Fruit fly (Drosophila melanogaster) whole organism: ENCODE data around the gene CG9970.

Experiments used
- CG8478 ChIP-seq: fragments of >200 bp; optimal IDR thresholded peaks from 2 replicates; lab custom pipeline; 2018; ENCODE audit warnings: inconsistent platforms
- Dll ChIP-seq: fragments of >200 bp; optimal IDR thresholded peaks from 2 replicates; lab custom pipeline; 2017
- EcR ChIP-seq, 2 experiments: fragments of >200 bp; optimal IDR thresholded peaks; 2 replicates each; lab custom pipeline; 2017; ENCODE audit warnings: missing biosample characterization in 2 of 2, missing genetic modification characterization in 2 of 2, missing genetic modification reagents in 2 of 2
- pan ChIP-seq: fragments of >200 bp; optimal IDR thresholded peaks from 2 replicates; lab custom pipeline; 2017
- psq ChIP-seq: fragments of >200 bp; optimal IDR thresholded peaks from 2 replicates; lab custom pipeline; 2017
- usp ChIP-seq: fragments of >200 bp; optimal IDR thresholded peaks from 2 replicates; lab custom pipeline; 2017; ENCODE audit warnings: missing biosample characterization, missing genetic modification characterization, mixed read lengths

Gene CG9970

DNA sequence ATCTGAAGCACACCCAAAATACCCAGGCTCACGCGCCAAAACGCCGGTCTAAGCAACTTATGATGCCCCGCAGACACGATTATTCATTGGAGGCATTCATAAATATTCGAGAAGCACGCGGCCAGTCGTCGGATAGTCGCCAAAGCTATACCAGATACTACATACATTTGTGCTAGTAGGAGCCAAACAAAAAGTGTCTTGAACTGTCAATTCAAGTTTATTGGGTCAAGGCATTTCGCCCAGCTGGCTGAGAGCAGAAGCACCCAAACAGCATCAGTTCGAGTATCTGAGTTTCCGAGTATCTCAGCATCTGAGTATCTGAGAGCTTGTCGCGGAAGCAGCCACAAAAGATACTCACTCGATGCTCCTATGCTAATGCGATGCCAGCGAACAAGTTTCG is 28.3 kb downstream of the CG9970 start:
- TF ChIP-seq psq (lab: Kevin White, UChicago) (no peak), pan (lab: Kevin White, UChicago) (no peak), usp (GFP tag; lab: Kevin White, UChicago) (no peak), CG8478 (lab: Kevin White, UChicago) (no peak), EcR (GFP tag; optimal IDR thresholded peaks at IDR 0.05; lab: Kevin White, UChicago) (no peak), Dll (no peak)

dm6 chr3L:2887399-2887798 is 29.1 kb downstream of the CG9970 start:
- TF ChIP-seq usp (GFP tag; lab: Kevin White, UChicago) (no peak), Dll (no peak), EcR (GFP tag; optimal IDR thresholded peaks at IDR 0.05; lab: Kevin White, UChicago) (no peak), CG8478 (lab: Kevin White, UChicago) (no peak), psq (lab: Kevin White, UChicago) (no peak), pan (lab: Kevin White, UChicago) (no peak)

dm6 chr3L:2885568-2885967 is 30.9 kb downstream of the CG9970 start:
- TF ChIP-seq usp (GFP tag; lab: Kevin White, UChicago), result no peak
- no peak for TF ChIP-seq EcR (GFP tag; optimal IDR thresholded peaks at IDR 0.05; lab: Kevin White, UChicago)
- no peak for TF ChIP-seq Dll
- TF ChIP-seq pan (lab: Kevin White, UChicago), result no peak
- TF ChIP-seq psq (lab: Kevin White, UChicago), result no peak
- TF ChIP-seq CG8478 (lab: Kevin White, UChicago), result no peak

- TF ChIP-seq CG8478 (lab: Kevin White, UChicago) (no peak), Dll (no peak)
Observed at dm6 chr3L:2884404-2884803, 32.0 kb downstream of the CG9970 start.

DNA sequence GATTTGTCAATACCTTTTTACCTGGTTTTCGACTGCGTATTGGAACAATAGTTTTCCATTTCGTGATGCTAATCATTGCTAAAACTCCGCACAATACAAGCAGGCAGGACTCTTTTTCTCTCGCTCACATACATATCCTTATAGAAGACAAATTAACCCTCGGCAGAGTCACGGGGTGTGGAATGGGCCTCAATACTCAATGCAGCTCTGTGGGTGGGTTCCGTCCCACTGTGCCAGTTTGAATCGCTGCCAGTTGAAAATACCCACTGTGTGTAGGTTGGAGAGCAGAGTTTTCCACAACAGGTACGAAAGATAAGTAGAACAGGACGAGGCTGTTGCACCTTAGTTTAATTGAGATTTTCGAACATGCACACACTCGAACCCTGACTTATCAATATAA is 34.1 kb downstream of the CG9970 start:
- no peak for TF ChIP-seq usp (GFP tag; lab: Kevin White, UChicago)
- no peak for TF ChIP-seq CG8478 (lab: Kevin White, UChicago)
- no peak for TF ChIP-seq psq (lab: Kevin White, UChicago)
- TF ChIP-seq pan (lab: Kevin White, UChicago), result no peak
- no peak for TF ChIP-seq Dll
- no peak for TF ChIP-seq EcR (GFP tag; optimal IDR thresholded peaks at IDR 0.05; lab: Kevin White, UChicago)

dm6 chr3L:2881582-2881981 is 34.9 kb downstream of the CG9970 start:
- TF ChIP-seq psq (lab: Kevin White, UChicago), result no peak
- no peak for TF ChIP-seq Dll
- no peak for TF ChIP-seq CG8478 (lab: Kevin White, UChicago)
- TF ChIP-seq EcR (GFP tag; optimal IDR thresholded peaks at IDR 0.05; lab: Kevin White, UChicago), result no peak
- TF ChIP-seq usp (GFP tag; lab: Kevin White, UChicago), result no peak

dm6 chr3L:2879827-2880131 is 36.7 kb downstream of the CG9970 start:
- TF ChIP-seq psq (lab: Kevin White, UChicago) (no peak), usp (GFP tag; lab: Kevin White, UChicago) (no peak), EcR (GFP tag; optimal IDR thresholded peaks at IDR 0.05; lab: Kevin White, UChicago) (no peak), CG8478 (lab: Kevin White, UChicago) (no peak), pan (lab: Kevin White, UChicago) (no peak), Dll (no peak)

DNA sequence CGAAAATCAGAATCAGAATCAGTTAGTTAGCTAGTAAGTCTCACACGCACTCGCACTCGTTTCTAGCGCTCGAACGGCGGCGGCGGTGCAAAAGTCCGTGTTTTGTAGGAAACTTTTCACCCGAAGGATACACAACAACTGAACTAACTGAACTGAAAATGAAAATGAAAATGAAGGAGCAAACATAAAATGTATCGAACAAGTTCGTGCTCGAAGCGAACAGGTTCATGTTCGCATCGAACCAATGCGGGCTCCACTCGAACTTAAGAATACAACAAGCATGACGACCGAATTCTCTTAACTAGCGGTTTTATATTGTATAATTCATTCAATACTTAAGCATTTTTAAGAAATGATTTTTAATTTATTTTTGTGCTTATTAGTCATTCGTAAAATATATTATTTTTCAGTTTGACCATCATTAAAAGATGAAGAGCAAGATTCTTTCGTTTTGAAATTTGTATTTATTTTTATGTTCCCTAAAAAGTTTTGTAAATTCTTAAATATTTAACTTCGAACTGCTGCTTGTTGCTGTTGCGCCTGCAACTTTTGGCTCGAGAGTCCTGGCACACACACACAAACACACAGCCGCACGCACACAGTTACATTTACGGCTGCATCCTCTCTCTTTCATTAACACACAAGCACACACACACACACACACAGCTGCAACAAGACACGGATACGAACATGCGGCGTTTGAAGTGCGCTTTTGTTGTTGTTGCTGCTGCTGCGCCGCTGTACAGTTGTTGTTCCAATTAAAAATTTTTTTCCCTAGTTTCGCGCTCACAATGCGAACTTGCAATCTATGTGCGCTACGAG is 37.2 kb downstream of the CG9970 start, which contains the start of gene Tet:
Gene Tet, minus strand, starts transcription at position 154 of the 822 bp plus-strand sequence.
- no peak for TF ChIP-seq usp (GFP tag; lab: Kevin White, UChicago)

dm6 chr3L:2874031-2874430 is 42.4 kb downstream of the CG9970 start:
- TF ChIP-seq pan (lab: Kevin White, UChicago) (no peak), Dll (no peak), usp (GFP tag; lab: Kevin White, UChicago) (no peak), psq (lab: Kevin White, UChicago) (no peak), EcR (GFP tag; optimal IDR thresholded peaks at IDR 0.05; lab: Kevin White, UChicago) (no peak), CG8478 (lab: Kevin White, UChicago) (no peak)

- no peak for TF ChIP-seq CG8478 (lab: Kevin White, UChicago)
- TF ChIP-seq pan (lab: Kevin White, UChicago), result no peak
- no peak for TF ChIP-seq Dll
- no peak for TF ChIP-seq EcR (GFP tag; optimal IDR thresholded peaks at IDR 0.05; lab: Kevin White, UChicago)
- TF ChIP-seq usp (GFP tag; lab: Kevin White, UChicago), result no peak
- TF ChIP-seq psq (lab: Kevin White, UChicago), result no peak
Observed at dm6 chr3L:2873059-2873458, 43.4 kb downstream of the CG9970 start.

- no peak for TF ChIP-seq pan (lab: Kevin White, UChicago)
- TF ChIP-seq usp (GFP tag; lab: Kevin White, UChicago), result no peak
- no peak for TF ChIP-seq EcR (GFP tag; optimal IDR thresholded peaks at IDR 0.05; lab: Kevin White, UChicago)
- TF ChIP-seq Dll, result no peak
- no peak for TF ChIP-seq CG8478 (lab: Kevin White, UChicago)
- TF ChIP-seq psq (lab: Kevin White, UChicago), result no peak
Observed at dm6 chr3L:2871155-2871554, 45.3 kb downstream of the CG9970 start.

- TF ChIP-seq CG8478 (lab: Kevin White, UChicago) (no peak), EcR (GFP tag; optimal IDR thresholded peaks at IDR 0.05; lab: Kevin White, UChicago) (no peak), psq (lab: Kevin White, UChicago) (no peak), Dll (no peak), usp (GFP tag; lab: Kevin White, UChicago) (no peak), pan (lab: Kevin White, UChicago) (no peak)
Observed at dm6 chr3L:2868695-2869444, 47.6 kb downstream of the CG9970 start.
